Worm (Caenorhabditis elegans): ENCODE results near the gene smex-1.

DNA sequence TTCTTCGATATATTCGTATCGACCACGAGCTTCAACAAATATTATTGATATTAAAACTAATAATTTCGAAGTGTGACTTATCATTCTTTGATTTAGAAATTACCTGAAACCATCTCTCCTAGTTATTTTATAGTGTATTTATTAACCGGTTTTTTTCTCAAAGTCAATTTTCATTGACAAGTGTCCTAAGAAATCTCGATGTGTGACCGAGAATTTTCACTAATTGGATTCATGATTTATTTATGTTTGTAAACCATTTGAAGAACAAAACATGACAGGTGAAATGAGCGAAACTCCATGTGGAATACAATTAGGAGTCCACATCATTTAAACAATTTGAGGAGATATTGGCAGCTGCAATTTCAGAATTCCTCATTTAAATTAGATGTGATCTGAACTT lies 32.3 kb downstream of the smex-1 start, which contains the start of gene C16D9.8:
- TF ChIP-seq him-1 (tag; optimal IDR thresholded peaks at IDR 0.05) (no peak), W03F9.2 (tag; optimal IDR thresholded peaks at IDR 0.05) (no peak), dao-5 (tag; optimal IDR thresholded peaks at IDR 0.05) (no peak)
